Worm (Caenorhabditis elegans) whole organism, mixed stage, embryonic: ENCODE results near the gene rrc-1.

Experiments used
- M03D4.4 ChIP-seq: sonication (generic microtip); optimal IDR thresholded peaks from 2 replicates; lab custom pipeline; 2017; ENCODE audit warnings: mild to moderate bottlenecking, missing genetic modification characterization, missing compliant biosample characterization
- bed-3 ChIP-seq: fragments of 200-800 bp; sonication (Bioruptor generic); optimal IDR thresholded peaks from 3 replicates; lab custom pipeline; 2018; ENCODE audit warnings: mild to moderate bottlenecking, missing genetic modification characterization, moderate library complexity, missing compliant biosample characterization
- blmp-1 ChIP-seq: fragments of 150-350 bp; optimal IDR thresholded peaks from 2 replicates; lab custom pipeline; 2014; ENCODE audit warnings: missing biosample characterization, missing genetic modification characterization
- ceh-39 ChIP-seq: fragments of 150-350 bp; optimal IDR thresholded peaks from 2 replicates; lab custom pipeline; 2014; ENCODE audit warnings: missing biosample characterization, missing genetic modification characterization
- ceh-43 ChIP-seq: fragments of 200-800 bp; sonication (Bioruptor generic); optimal IDR thresholded peaks from 2 replicates; lab custom pipeline; 2018; ENCODE audit warnings: mild to moderate bottlenecking, missing genetic modification characterization, moderate library complexity, missing compliant biosample characterization
- ces-1 ChIP-seq: fragments of 150-350 bp; optimal IDR thresholded peaks from 2 replicates; lab custom pipeline; 2014; ENCODE audit warnings: missing biosample characterization, missing genetic modification reagents, missing genetic modification characterization
- cnd-1 ChIP-seq: fragments of 200-800 bp; sonication (Bioruptor generic); optimal IDR thresholded peaks from 2 replicates; lab custom pipeline; 2018; ENCODE audit warnings: mild to moderate bottlenecking, missing genetic modification characterization, missing compliant biosample characterization
- drap-1 ChIP-seq: fragments of 200-800 bp; sonication (Bioruptor generic); optimal IDR thresholded peaks from 3 replicates; lab custom pipeline; 2018; ENCODE audit warnings: mild to moderate bottlenecking, missing genetic modification characterization, missing compliant biosample characterization
- elt-1 ChIP-seq: sonication (generic microtip); optimal IDR thresholded peaks from 2 replicates; lab custom pipeline; 2017; ENCODE audit warnings: missing genetic modification characterization, mild to moderate bottlenecking, missing compliant biosample characterization, antibody characterized with exemption, moderate library complexity, borderline replicate concordance; ENCODE audit not compliant: insufficient read depth
- elt-3 ChIP-seq: fragments of 150-350 bp; optimal IDR thresholded peaks from 2 replicates; lab custom pipeline; 2014; ENCODE audit warnings: missing biosample characterization, missing genetic modification characterization
- flh-1 ChIP-seq: fragments of 200-800 bp; sonication (Bioruptor generic); optimal IDR thresholded peaks from 2 replicates; lab custom pipeline; 2018; ENCODE audit warnings: mild to moderate bottlenecking, missing genetic modification characterization, moderate library complexity, missing compliant biosample characterization
- ham-2 ChIP-seq: fragments of 200-800 bp; sonication (Bioruptor generic); optimal IDR thresholded peaks from 2 replicates; lab custom pipeline; 2018; ENCODE audit warnings: mild to moderate bottlenecking, missing genetic modification characterization, missing compliant biosample characterization
- hlh-1 ChIP-seq: fragments of 150-350 bp; optimal IDR thresholded peaks from 2 replicates; lab custom pipeline; 2014; ENCODE audit warnings: missing biosample characterization, missing genetic modification reagents, missing genetic modification characterization
- lin-13 ChIP-seq: fragments of 150-350 bp; optimal IDR thresholded peaks from 2 replicates; lab custom pipeline; 2014; ENCODE audit warnings: missing biosample characterization, missing genetic modification characterization
- lin-32 ChIP-seq: fragments of 200-800 bp; sonication (Bioruptor generic); optimal IDR thresholded peaks from 2 replicates; lab custom pipeline; 2018; ENCODE audit warnings: mild to moderate bottlenecking, missing genetic modification characterization, missing compliant biosample characterization
- lsy-2 ChIP-seq: fragments of 150-350 bp; optimal IDR thresholded peaks from 2 replicates; lab custom pipeline; 2014; ENCODE audit warnings: missing biosample characterization, missing genetic modification characterization
- mab-5 ChIP-seq: fragments of 150-350 bp; optimal IDR thresholded peaks from 2 replicates; lab custom pipeline; 2014; ENCODE audit warnings: missing biosample characterization, missing genetic modification characterization
- mls-2 ChIP-seq: sonication (generic microtip); optimal IDR thresholded peaks from 2 replicates; lab custom pipeline; 2016; ENCODE audit warnings: mild to moderate bottlenecking, missing genetic modification characterization, moderate library complexity, missing compliant biosample characterization
- nhr-12 ChIP-seq: fragments of 150-350 bp; optimal IDR thresholded peaks from 2 replicates; lab custom pipeline; 2014; ENCODE audit warnings: missing biosample characterization, missing genetic modification characterization
- nhr-237 ChIP-seq: fragments of 150-350 bp; optimal IDR thresholded peaks from 2 replicates; lab custom pipeline; 2014; ENCODE audit warnings: missing biosample characterization, missing genetic modification characterization
- nhr-28 ChIP-seq: fragments of 150-350 bp; optimal IDR thresholded peaks from 2 replicates; lab custom pipeline; 2014; ENCODE audit warnings: missing biosample characterization, missing genetic modification characterization
- nhr-76 ChIP-seq: sonication (generic microtip); optimal IDR thresholded peaks from 2 replicates; lab custom pipeline; 2017; ENCODE audit warnings: missing biosample characterization, missing genetic modification characterization
- pha-4 ChIP-seq: fragments of 150-350 bp; optimal IDR thresholded peaks from 2 replicates; lab custom pipeline; 2018; ENCODE audit warnings: missing biosample characterization, missing genetic modification reagents, missing genetic modification characterization
- snpc-4 ChIP-seq: fragments of 150-350 bp; optimal IDR thresholded peaks from 2 replicates; lab custom pipeline; 2014; ENCODE audit warnings: missing biosample characterization, missing genetic modification characterization
- sptf-1 ChIP-seq: sonication (generic microtip); optimal IDR thresholded peaks from 2 replicates; lab custom pipeline; 2017; ENCODE audit warnings: mild to moderate bottlenecking, missing genetic modification characterization, moderate library complexity, missing compliant biosample characterization
- tbx-8 ChIP-seq: fragments of 200-800 bp; sonication (Bioruptor generic); optimal IDR thresholded peaks from 2 replicates; lab custom pipeline; 2018; ENCODE audit warnings: mild to moderate bottlenecking, missing genetic modification characterization, moderate library complexity, missing compliant biosample characterization
- unc-120 ChIP-seq: sonication (generic microtip); optimal IDR thresholded peaks from 2 replicates; lab custom pipeline; 2017; ENCODE audit warnings: missing genetic modification characterization, missing compliant biosample characterization; ENCODE audit not compliant: poor library complexity, severe bottlenecking
- unc-39 ChIP-seq: fragments of 150-350 bp; optimal IDR thresholded peaks from 2 replicates; lab custom pipeline; 2014; ENCODE audit warnings: missing biosample characterization, missing genetic modification characterization
- unc-62 ChIP-seq: fragments of 150-350 bp; optimal IDR thresholded peaks from 2 replicates; lab custom pipeline; 2014; ENCODE audit warnings: missing biosample characterization, missing genetic modification reagents, missing genetic modification characterization
- ztf-11 ChIP-seq: fragments of 150-350 bp; optimal IDR thresholded peaks from 2 replicates; lab custom pipeline; 2014; ENCODE audit warnings: missing biosample characterization, missing genetic modification characterization

rrc-1 gene

ce11 chrX:9794173-9794572, 36.9 kb downstream of the rrc-1 start, which contains the start of gene F36G3.2:
Gene F36G3.2 (minus strand): TSS chrX:9794273.
- TF ChIP-seq nhr-28 (tag; lab: Kevin White, UChicago) (no peak), lsy-2 (no peak), hlh-1 (tag; lab: Kevin White, UChicago) (no peak), nhr-237 (tag; lab: Kevin White, UChicago) (no peak), unc-39 (no peak)
- TF ChIP-seq, all 35 proteins: peak for 0

DNA sequence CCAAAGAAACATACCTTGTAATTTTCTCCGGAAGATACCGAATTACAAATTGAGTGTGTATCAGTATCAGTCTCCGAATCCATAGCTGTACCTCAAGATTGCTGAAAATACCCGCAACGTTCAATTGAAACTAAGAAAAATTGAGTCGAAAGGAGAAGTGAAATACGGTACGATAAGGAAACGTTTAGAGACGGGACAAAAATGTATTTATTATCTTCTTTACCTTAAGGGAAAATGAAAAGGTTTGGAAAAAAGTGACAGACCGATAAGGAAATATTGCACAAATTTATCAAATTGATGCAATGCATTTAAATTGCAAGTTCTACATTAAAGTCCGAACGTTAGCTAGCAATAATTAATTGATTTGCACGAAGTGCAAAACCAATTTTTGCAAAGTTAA, 42.0 kb downstream of the rrc-1 start, which contains the start of gene F36G3.1:
Gene F36G3.1 (minus strand): TSS at position 101 of the 400 bp plus-strand sequence.
- TF ChIP-seq lsy-2 (no peak), blmp-1 (tag; lab: Kevin White, UChicago) (no peak), tbx-8 (GFP tag; lab: Kevin White, UChicago) (no peak), ztf-11 (no peak), lin-13 (tag; lab: Kevin White, UChicago) (no peak), pha-4 (tag; lab: Kevin White, UChicago) (no peak), mls-2 (tag; lab: Kevin White, UChicago) (no peak), elt-1 (tag; lab: Kevin White, UChicago) (no peak)

DNA sequence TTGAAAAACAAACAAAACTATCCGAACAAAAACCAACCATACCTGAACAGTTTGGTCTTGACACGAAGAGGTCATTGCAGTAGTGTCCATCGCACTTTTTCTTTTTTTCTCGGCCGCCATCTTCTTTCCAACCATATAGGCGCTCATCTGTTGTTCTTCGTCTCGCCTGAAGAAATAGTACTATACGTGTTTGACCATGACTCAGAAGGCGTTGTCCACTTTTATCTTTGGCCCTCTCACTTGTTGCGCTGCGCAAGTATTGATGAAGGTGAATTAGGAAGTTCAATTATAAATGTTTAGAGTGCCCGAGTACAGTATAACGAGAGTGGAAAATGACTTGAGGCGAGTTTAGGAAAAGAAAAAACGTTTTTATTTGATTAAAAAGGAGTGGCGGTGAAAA, 45.2 kb downstream of the rrc-1 start:
- TF ChIP-seq nhr-28 (tag; lab: Kevin White, UChicago) (no peak), flh-1 (GFP tag; lab: Kevin White, UChicago) (no peak), pha-4 (tag; lab: Kevin White, UChicago) (no peak), cnd-1 (tag; lab: Kevin White, UChicago) (no peak), snpc-4 (tag; lab: Kevin White, UChicago) (no peak), blmp-1 (tag; lab: Kevin White, UChicago) (no peak), ceh-39 (tag; lab: Kevin White, UChicago) (no peak), ham-2 (GFP tag; lab: Kevin White, UChicago) (no peak), mls-2 (tag; lab: Kevin White, UChicago) (no peak), ztf-11 (no peak), tbx-8 (GFP tag; lab: Kevin White, UChicago) (no peak), M03D4.4 (tag; lab: Kevin White, UChicago) (no peak), unc-39 (no peak), elt-3 (tag; lab: Kevin White, UChicago) (no peak), hlh-1 (tag; lab: Kevin White, UChicago) (no peak), mab-5 (tag; lab: Kevin White, UChicago) (no peak), lin-13 (tag; lab: Kevin White, UChicago) (no peak), ces-1 (GFP tag; lab: Kevin White, UChicago) (no peak)

DNA sequence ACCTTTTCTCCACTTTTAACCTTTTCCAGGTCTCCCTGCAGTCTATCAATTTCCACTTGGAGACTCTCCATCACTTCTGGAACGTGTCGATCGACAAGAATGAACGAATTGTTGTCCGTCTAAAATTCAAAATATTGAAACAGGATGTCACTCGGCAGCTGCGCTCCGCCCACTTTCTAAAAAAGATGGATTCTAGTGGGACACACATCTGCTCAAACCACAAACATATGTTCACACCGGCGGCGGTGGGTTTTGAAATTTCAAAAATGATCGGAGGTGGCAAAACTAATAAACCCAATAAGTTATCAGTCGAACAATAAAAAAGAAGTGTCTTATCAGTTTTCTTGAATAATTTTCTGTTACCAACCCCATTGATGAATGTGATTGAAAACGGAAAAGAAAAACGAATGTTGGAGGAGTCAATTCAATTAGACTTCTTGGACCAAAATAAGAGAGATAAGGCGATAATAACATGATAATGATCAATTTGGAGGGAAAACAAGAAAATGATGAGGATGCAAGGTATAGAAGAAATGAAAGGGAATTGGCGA, 48.6 kb downstream of the rrc-1 start:
- TF ChIP-seq blmp-1 (tag; lab: Kevin White, UChicago) (no peak), unc-62 (GFP tag; lab: Kevin White, UChicago) (no peak), unc-120 (tag; lab: Kevin White, UChicago) (no peak), bed-3 (no peak), lin-32 (no peak), mls-2 (tag; lab: Kevin White, UChicago) (no peak), nhr-12 (no peak), drap-1 (GFP tag; lab: Kevin White, UChicago) (no peak), snpc-4 (tag; lab: Kevin White, UChicago) (no peak), ces-1 (GFP tag; lab: Kevin White, UChicago) (no peak), ceh-43 (GFP tag; lab: Kevin White, UChicago) (no peak), nhr-76 (tag; lab: Kevin White, UChicago) (no peak)

DNA sequence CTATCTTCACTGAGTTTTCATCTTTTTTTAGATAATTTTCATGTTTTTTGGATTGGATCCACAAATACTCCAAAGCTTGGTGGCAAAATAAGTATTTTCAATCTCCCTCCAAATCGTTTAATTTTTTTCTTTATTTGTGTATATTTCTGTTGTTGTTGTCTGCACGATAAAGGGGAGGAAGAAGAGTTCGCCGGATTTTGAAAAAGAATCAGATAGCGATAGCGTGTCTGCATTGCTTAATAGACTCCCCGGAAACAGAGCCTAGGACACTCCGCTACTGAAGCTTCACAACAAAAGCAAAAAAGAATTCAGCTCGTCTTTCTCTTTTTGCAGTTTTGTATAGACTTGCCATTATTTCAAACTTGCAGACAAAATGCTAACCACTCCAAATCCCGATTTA, 53.6 kb downstream of the rrc-1 start, which contains the start of gene T09B9.5:
Gene T09B9.5 (plus strand): TSS at position 301 of the 400 bp plus-strand sequence.
- TF ChIP-seq ces-1 (GFP tag; lab: Kevin White, UChicago) (no peak), sptf-1 (no peak), cnd-1 (tag; lab: Kevin White, UChicago) (no peak), drap-1 (GFP tag; lab: Kevin White, UChicago) (no peak), pha-4 (tag; lab: Kevin White, UChicago) (no peak)
